Fruit fly (Drosophila melanogaster) whole organism, pupa: Measurements from ENCODE around the gene CG42676.

Source experiments
- CG10348 ChIP-seq: fragments of 200-800 bp; sonication (Bioruptor generic); IDR thresholded peaks from 2 replicates; pipeline ENCODE4 v1.3.6; 2022; ENCODE audit warnings: missing biosample characterization, missing genetic modification characterization
- CG12605 ChIP-seq: fragments of 200-800 bp; sonication (Bioruptor generic); IDR thresholded peaks from 2 replicates; pipeline ENCODE4 v1.3.6; 2022; ENCODE audit warnings: missing biosample characterization, missing genetic modification characterization
- CG17806 ChIP-seq: fragments of 200-800 bp; sonication (Bioruptor generic); optimal IDR thresholded peaks from 2 replicates; lab custom pipeline; 2018; ENCODE audit warnings: missing biosample characterization, mild to moderate bottlenecking, missing genetic modification characterization, moderate library complexity
- CG32121 ChIP-seq: fragments of 200-800 bp; sonication (Bioruptor generic); IDR thresholded peaks from 2 replicates; pipeline ENCODE4 v1.3.6; 2022; ENCODE audit warnings: missing biosample characterization, missing genetic modification characterization
- CG34367 ChIP-seq: fragments of 200-800 bp; sonication (Bioruptor generic); optimal IDR thresholded peaks from 2 replicates; lab custom pipeline; 2018; ENCODE audit warnings: missing biosample characterization, mild to moderate bottlenecking, missing genetic modification characterization
- CG4496 ChIP-seq: fragments of 200-800 bp; sonication (Bioruptor generic); IDR thresholded peaks from 3 replicates; pipeline ENCODE4 v1.3.6; 2022; ENCODE audit warnings: missing biosample characterization, missing genetic modification characterization
- CG8159 ChIP-seq: fragments of 200-800 bp; sonication (Bioruptor generic); optimal IDR thresholded peaks from 3 replicates; lab custom pipeline; 2018; ENCODE audit warnings: missing biosample characterization, mild to moderate bottlenecking, missing genetic modification characterization, moderate library complexity
- CG8301 ChIP-seq: fragments of 200-800 bp; sonication (Bioruptor generic); optimal IDR thresholded peaks from 2 replicates; lab custom pipeline; 2018; ENCODE audit warnings: missing biosample characterization, mild to moderate bottlenecking, missing genetic modification characterization
- CG9948 ChIP-seq: fragments of 200-800 bp; sonication (Bioruptor generic); optimal IDR thresholded peaks from 2 replicates; lab custom pipeline; 2018; ENCODE audit warnings: missing biosample characterization, mild to moderate bottlenecking, missing genetic modification characterization, moderate library complexity
- D1 ChIP-seq: fragments of 200-800 bp; sonication (Bioruptor generic); optimal IDR thresholded peaks from 2 replicates; lab custom pipeline; 2018; ENCODE audit warnings: missing biosample characterization, mild to moderate bottlenecking, missing genetic modification characterization, moderate library complexity
- EcR ChIP-seq: fragments of 200-800 bp; sonication (Bioruptor generic); optimal IDR thresholded peaks from 3 replicates; lab custom pipeline; 2019; ENCODE audit warnings: missing biosample characterization, missing genetic modification characterization, mild to moderate bottlenecking, moderate library complexity, missing genetic modification reagents
- Pif1B ChIP-seq: fragments of 200-800 bp; sonication (Bioruptor generic); optimal IDR thresholded peaks from 3 replicates; lab custom pipeline; 2016; ENCODE audit warnings: missing biosample characterization, missing genetic modification characterization
- fd96Ca ChIP-seq: fragments of 200-800 bp; sonication (Bioruptor generic); IDR thresholded peaks from 3 replicates; pipeline ENCODE4 v1.3.6; 2022; ENCODE audit warnings: missing biosample characterization, missing genetic modification characterization
- rn ChIP-seq: fragments of 200-800 bp; sonication (Bioruptor generic); IDR thresholded peaks from 2 replicates; pipeline ENCODE4 v1.3.6; 2022; ENCODE audit warnings: missing biosample characterization, missing genetic modification characterization

DNA sequence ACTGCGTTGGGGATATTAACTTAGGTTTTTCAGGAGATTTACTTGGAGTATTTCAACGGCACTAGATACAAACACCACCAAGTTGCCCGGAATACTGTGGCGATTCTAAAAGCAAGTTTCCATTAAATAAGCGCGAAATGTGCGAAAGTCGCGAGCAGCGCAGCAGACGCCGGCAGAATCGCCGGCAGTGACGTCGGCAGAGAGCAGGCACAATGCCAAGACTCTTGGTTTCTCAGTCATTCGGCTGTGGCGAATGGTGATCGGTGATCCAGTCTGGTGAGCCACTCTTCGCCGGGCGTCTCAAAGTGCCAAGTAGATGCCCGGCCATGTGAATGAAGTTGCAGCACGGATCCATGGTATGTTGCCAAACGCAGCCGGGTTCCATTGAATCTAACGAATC is 32.2 kb downstream of the CG42676 start, which contains the start of gene Cpr62Bb:
- TF ChIP-seq EcR (GFP tag; lab: Kevin White, UChicago) (no peak), fd96Ca (GFP tag; lab: Robert Waterston, UW) (no peak), CG8159 (tag; lab: Kevin White, UChicago) (no peak), CG34367 (no peak), CG17806 (tag; lab: Kevin White, UChicago) (no peak), rn (GFP tag; lab: Robert Waterston, UW) (no peak), CG9948 (no peak), CG10348 (GFP tag; lab: Robert Waterston, UW) (no peak), D1 (tag; lab: Kevin White, UChicago) (no peak), CG12605 (GFP tag; lab: Robert Waterston, UW) (no peak), CG4496 (GFP tag; lab: Robert Waterston, UW) (no peak), Pif1B (GFP tag; lab: Kevin White, UChicago) (no peak), CG8301 (tag; lab: Kevin White, UChicago) (no peak), CG32121 (GFP tag; lab: Robert Waterston, UW) (no peak)
